Fruit fly (Drosophila melanogaster) whole organism, prepupa: ENCODE measurements around the gene Hsc70-4.

Source experiments
- Blimp-1 ChIP-seq: fragments of 200-800 bp; sonication (Bioruptor generic); optimal IDR thresholded peaks from 3 replicates; lab custom pipeline; 2017; ENCODE audit warnings: missing biosample characterization, missing genetic modification characterization, mild to moderate bottlenecking, moderate library complexity, missing genetic modification reagents
- CG10631 ChIP-seq: fragments of 200-800 bp; sonication (Bioruptor generic); optimal IDR thresholded peaks from 2 replicates; lab custom pipeline; 2016; ENCODE audit warnings: missing biosample characterization, missing genetic modification characterization
- CG10669 ChIP-seq: fragments of 200-800 bp; sonication (Bioruptor generic); optimal IDR thresholded peaks from 3 replicates; lab custom pipeline; 2018; ENCODE audit warnings: missing biosample characterization, mild to moderate bottlenecking, missing genetic modification characterization, moderate library complexity
- CG11294 ChIP-seq: fragments of 200-800 bp; sonication (Bioruptor generic); IDR thresholded peaks from 2 replicates; pipeline ENCODE4 v1.3.6; 2022; ENCODE audit warnings: missing biosample characterization, missing genetic modification characterization
- CG11762 ChIP-seq: fragments of 200-800 bp; sonication (Bioruptor generic); optimal IDR thresholded peaks from 3 replicates; lab custom pipeline; 2016; ENCODE audit warnings: missing biosample characterization, missing genetic modification characterization; ENCODE audit not compliant: insufficient read depth
- CG11902 ChIP-seq: fragments of 200-800 bp; sonication (Bioruptor generic); optimal IDR thresholded peaks from 3 replicates; lab custom pipeline; 2016; ENCODE audit warnings: missing biosample characterization, missing genetic modification characterization
- CG15336 ChIP-seq: fragments of 200-800 bp; sonication (Bioruptor generic); IDR thresholded peaks from 2 replicates; pipeline ENCODE4 v1.3.6; 2022; ENCODE audit warnings: missing biosample characterization, missing genetic modification characterization
- CG16779 ChIP-seq: fragments of 200-800 bp; sonication (Bioruptor generic); optimal IDR thresholded peaks from 3 replicates; lab custom pipeline; 2017; ENCODE audit warnings: missing biosample characterization, mild to moderate bottlenecking, missing genetic modification characterization
- CG3032 ChIP-seq: fragments of 200-800 bp; optimal IDR thresholded peaks from 2 replicates; lab custom pipeline; 2019; ENCODE audit warnings: missing biosample characterization, mild to moderate bottlenecking, missing genetic modification characterization, moderate library complexity
- CG31627 ChIP-seq: fragments of 200-800 bp; sonication (Bioruptor generic); optimal IDR thresholded peaks from 3 replicates; lab custom pipeline; 2016; ENCODE audit warnings: missing biosample characterization, missing genetic modification characterization
- CG32006 ChIP-seq: fragments of 200-800 bp; sonication (Bioruptor generic); optimal IDR thresholded peaks from 3 replicates; lab custom pipeline; 2017; ENCODE audit warnings: missing biosample characterization, mild to moderate bottlenecking, missing genetic modification characterization
- CG34406 ChIP-seq: fragments of 200-800 bp; sonication (Bioruptor generic); optimal IDR thresholded peaks from 3 replicates; lab custom pipeline; 2016; ENCODE audit warnings: missing biosample characterization, missing genetic modification characterization
- CG3919 ChIP-seq: fragments of 200-800 bp; sonication (Bioruptor generic); optimal IDR thresholded peaks from 3 replicates; lab custom pipeline; 2016; ENCODE audit warnings: missing biosample characterization, missing genetic modification characterization
- CG4318 ChIP-seq: fragments of 200-800 bp; sonication (Bioruptor generic); optimal IDR thresholded peaks from 3 replicates; lab custom pipeline; 2017; ENCODE audit warnings: missing biosample characterization, mild to moderate bottlenecking, missing genetic modification characterization
- CG6163 ChIP-seq: fragments of 200-800 bp; sonication (Bioruptor generic); IDR thresholded peaks from 3 replicates; pipeline ENCODE4 v1.3.6; 2022; ENCODE audit warnings: missing biosample characterization, missing genetic modification characterization
- CG6276 ChIP-seq: fragments of 200-800 bp; sonication (Bioruptor generic); optimal IDR thresholded peaks from 2 replicates; lab custom pipeline; 2017; ENCODE audit warnings: missing biosample characterization, mild to moderate bottlenecking, missing genetic modification characterization
- CG6792 ChIP-seq: fragments of 200-800 bp; sonication (Bioruptor generic); optimal IDR thresholded peaks from 3 replicates; lab custom pipeline; 2016; ENCODE audit warnings: missing biosample characterization, missing genetic modification characterization
- CG6854 ChIP-seq: fragments of 200-800 bp; sonication (Bioruptor generic); optimal IDR thresholded peaks from 2 replicates; lab custom pipeline; 2017; ENCODE audit warnings: missing biosample characterization, mild to moderate bottlenecking, missing genetic modification characterization
- CG7368 ChIP-seq: fragments of 200-800 bp; sonication (Bioruptor generic); optimal IDR thresholded peaks from 3 replicates; lab custom pipeline; 2016; ENCODE audit warnings: missing biosample characterization, missing genetic modification characterization
- CG8119 ChIP-seq: fragments of 200-800 bp; sonication (Bioruptor generic); IDR thresholded peaks from 3 replicates; pipeline ENCODE4 v1.3.6; 2022; ENCODE audit warnings: missing biosample characterization, missing genetic modification characterization
- CG8319 ChIP-seq: fragments of 200-800 bp; sonication (Bioruptor generic); optimal IDR thresholded peaks from 3 replicates; lab custom pipeline; 2016; ENCODE audit warnings: missing biosample characterization, missing genetic modification characterization
- CG8632 ChIP-seq: fragments of 200-800 bp; sonication (Bioruptor generic); optimal IDR thresholded peaks from 3 replicates; lab custom pipeline; 2016; ENCODE audit warnings: missing biosample characterization, missing genetic modification characterization
- CG9139 ChIP-seq: fragments of 200-800 bp; sonication (Bioruptor generic); optimal IDR thresholded peaks from 3 replicates; lab custom pipeline; 2017; ENCODE audit warnings: missing biosample characterization, mild to moderate bottlenecking, missing genetic modification characterization
- Eip75B ChIP-seq: fragments of 200-800 bp; sonication (Bioruptor generic); optimal IDR thresholded peaks from 3 replicates; lab custom pipeline; 2016; ENCODE audit warnings: missing biosample characterization, missing genetic modification characterization
- Eip78C ChIP-seq: fragments of 200-800 bp; sonication (Bioruptor generic); peaks from one replicate; lab custom pipeline; 2016; ENCODE audit warnings: missing biosample characterization, missing genetic modification characterization
- Ets96B ChIP-seq: fragments of 200-800 bp; optimal IDR thresholded peaks from 2 replicates; lab custom pipeline; 2019; ENCODE audit warnings: missing biosample characterization, mild to moderate bottlenecking, missing genetic modification characterization, moderate library complexity
- Hr38 ChIP-seq: sonication (Bioruptor generic); optimal IDR thresholded peaks from 2 replicates; lab custom pipeline; 2016; ENCODE audit warnings: missing biosample characterization, missing genetic modification characterization
- Hr39 ChIP-seq: fragments of 200-800 bp; sonication (Bioruptor generic); optimal IDR thresholded peaks from 2 replicates; lab custom pipeline; 2016; ENCODE audit warnings: missing biosample characterization, missing genetic modification characterization
- Hr4 ChIP-seq: fragments of 200-800 bp; sonication (Bioruptor generic); optimal IDR thresholded peaks from 3 replicates; lab custom pipeline; 2016; ENCODE audit warnings: missing biosample characterization, missing genetic modification characterization
- Met ChIP-seq: fragments of 200-800 bp; sonication (Bioruptor generic); optimal IDR thresholded peaks from 3 replicates; lab custom pipeline; 2016; ENCODE audit warnings: missing biosample characterization, missing genetic modification characterization
- OdsH ChIP-seq: fragments of 200-800 bp; sonication (Bioruptor generic); optimal IDR thresholded peaks from 3 replicates; lab custom pipeline; 2016; ENCODE audit warnings: missing biosample characterization, missing genetic modification characterization
- Smox ChIP-seq: fragments of 200-800 bp; sonication (Bioruptor generic); optimal IDR thresholded peaks from 3 replicates; lab custom pipeline; 2016; ENCODE audit warnings: missing biosample characterization, missing genetic modification characterization
- achi ChIP-seq: fragments of 200-800 bp; sonication (Bioruptor generic); optimal IDR thresholded peaks from 3 replicates; lab custom pipeline; 2016; ENCODE audit warnings: missing biosample characterization, missing genetic modification characterization
- acj6 ChIP-seq: fragments of 200-800 bp; sonication (Bioruptor generic); optimal IDR thresholded peaks from 3 replicates; lab custom pipeline; 2016; ENCODE audit warnings: missing biosample characterization, missing genetic modification characterization
- cyc ChIP-seq: fragments of 200-800 bp; sonication (Bioruptor generic); optimal IDR thresholded peaks from 3 replicates; lab custom pipeline; 2016; ENCODE audit warnings: missing biosample characterization, missing genetic modification characterization
- dac ChIP-seq: fragments of 200-800 bp; sonication (Bioruptor generic); optimal IDR thresholded peaks from 2 replicates; lab custom pipeline; 2017; ENCODE audit warnings: missing biosample characterization, mild to moderate bottlenecking, missing genetic modification characterization
- dsx ChIP-seq: fragments of 200-800 bp; optimal IDR thresholded peaks from 3 replicates; lab custom pipeline; 2019; ENCODE audit warnings: missing biosample characterization, mild to moderate bottlenecking, missing genetic modification characterization, moderate library complexity; ENCODE audit not compliant: poor library complexity, severe bottlenecking
- eg ChIP-seq: fragments of 200-800 bp; sonication (Bioruptor generic); IDR thresholded peaks from 3 replicates; pipeline ENCODE4 v1.3.6; 2022; ENCODE audit warnings: missing biosample characterization, missing genetic modification characterization
- esn ChIP-seq: fragments of 200-800 bp; sonication (Bioruptor generic); optimal IDR thresholded peaks from 2 replicates; lab custom pipeline; 2016; ENCODE audit warnings: missing biosample characterization, mild to moderate bottlenecking, missing genetic modification characterization, moderate library complexity
- fd85E ChIP-seq: fragments of 200-800 bp; sonication (Bioruptor generic); optimal IDR thresholded peaks from 3 replicates; lab custom pipeline; 2016; ENCODE audit warnings: missing biosample characterization, missing genetic modification characterization
- lz ChIP-seq: fragments of 200-800 bp; sonication (Bioruptor generic); optimal IDR thresholded peaks from 3 replicates; lab custom pipeline; 2016; ENCODE audit warnings: missing biosample characterization, missing genetic modification characterization
- pdm3 ChIP-seq: fragments of 200-800 bp; sonication (Bioruptor generic); optimal IDR thresholded peaks from 3 replicates; lab custom pipeline; 2016; ENCODE audit warnings: missing biosample characterization, missing genetic modification characterization
- salr ChIP-seq, 2 experiments: fragments of 200-800 bp; sonication (Bioruptor generic); optimal IDR thresholded peaks; 3 replicates each; lab custom pipeline; 2016 to 2018; ENCODE audit warnings: missing biosample characterization in 2 of 2, missing genetic modification characterization in 2 of 2, mild to moderate bottlenecking in 1 of 2
- ss ChIP-seq, 2 experiments: fragments of 200-800 bp; sonication (Bioruptor generic); optimal IDR thresholded peaks; 2 replicates in 1 of 2; 3 replicates in 1 of 2; lab custom pipeline; 2017 to 2018; ENCODE audit warnings: mild to moderate bottlenecking in 2 of 2, missing biosample characterization in 2 of 2, missing genetic modification characterization in 2 of 2, moderate library complexity in 1 of 2
- svp ChIP-seq: fragments of 200-800 bp; sonication (Bioruptor generic); peaks from one replicate; lab custom pipeline; 2016; ENCODE audit warnings: missing biosample characterization, missing genetic modification characterization
- topi ChIP-seq: fragments of 200-800 bp; sonication (Bioruptor generic); optimal IDR thresholded peaks from 3 replicates; lab custom pipeline; 2016; ENCODE audit warnings: missing biosample characterization, missing genetic modification characterization
- vri ChIP-seq: fragments of 200-800 bp; sonication (Bioruptor generic); optimal IDR thresholded peaks from 3 replicates; lab custom pipeline; 2016; ENCODE audit warnings: missing biosample characterization, mild to moderate bottlenecking, missing genetic modification characterization

The Hsc70-4 gene

dm6 chr3R:15290642-15291118 lies 48.2 kb downstream of the Hsc70-4 start, which contains the start of gene CG45218 (continued):
- peak; percentile 63 for TF ChIP-seq dsx (GFP tag; lab: Kevin White, UChicago)
- TF ChIP-seq cyc (GFP tag; lab: Kevin White, UChicago) = no peak
- no peak for TF ChIP-seq Blimp-1 (GFP tag; lab: Kevin White, UChicago)
- TF ChIP-seq CG11902 (GFP tag; lab: Kevin White, UChicago) = no peak
- no peak for TF ChIP-seq CG6854 (GFP tag; lab: Kevin White, UChicago)
- TF ChIP-seq CG11294 (GFP tag; lab: Robert Waterston, UW) = no peak
- peak; percentile 7 for TF ChIP-seq CG9139 (GFP tag; lab: Kevin White, UChicago)
- TF ChIP-seq CG3032 (tag; lab: Kevin White, UChicago) = no peak
- peak in 1 of 2 experiments; percentile 0 for TF ChIP-seq salr (GFP tag; optimal IDR thresholded peaks at IDR 0.05; lab: Kevin White, UChicago)
- no peak for TF ChIP-seq CG8632
- TF ChIP-seq CG16779 (tag; lab: Kevin White, UChicago) = peak; percentile 4
- TF ChIP-seq CG11762 (GFP tag; lab: Kevin White, UChicago) = no peak
- TF ChIP-seq Eip78C (GFP tag; lab: Kevin White, UChicago) = peak; percentile 59
- no peak for TF ChIP-seq CG8319 (GFP tag; lab: Kevin White, UChicago)
- no peak for TF ChIP-seq eg
- TF ChIP-seq, all 60 proteins: peak for 12

dm6 chr3R:15291551-15292223 lies 49.2 kb downstream of the Hsc70-4 start:
- TF ChIP-seq CG6163 (no peak), vri (GFP tag; lab: Kevin White, UChicago) (peak; percentile 58), Met (no peak), esn (GFP tag; lab: Kevin White, UChicago) (no peak), CG10669 (GFP tag; lab: Kevin White, UChicago) (no peak), CG10631 (GFP tag; lab: Kevin White, UChicago) (no peak), cyc (GFP tag; lab: Kevin White, UChicago) (no peak), CG3032 (tag; lab: Kevin White, UChicago) (peak; percentile 53), CG31627 (GFP tag; lab: Kevin White, UChicago) (no peak), Eip78C (GFP tag; lab: Kevin White, UChicago) (peak; percentile 55), CG15336 (no peak), CG7368 (no peak), fd85E (GFP tag; lab: Kevin White, UChicago) (no peak), CG34406 (GFP tag; lab: Kevin White, UChicago) (no peak), OdsH (no peak), dac (GFP tag; lab: Kevin White, UChicago) (no peak), CG6276 (peak; percentile 29), svp (GFP tag; lab: Kevin White, UChicago) (peak; percentile 69), CG32006 (GFP tag; lab: Kevin White, UChicago) (peak; percentile 8), CG11762 (GFP tag; lab: Kevin White, UChicago) (no peak), CG4318 (no peak), acj6 (GFP tag; lab: Kevin White, UChicago) (no peak), Hr38 (GFP tag; lab: Kevin White, UChicago) (no peak), dsx (GFP tag; lab: Kevin White, UChicago) (no peak), Smox (GFP tag; lab: Kevin White, UChicago) (no peak), CG6792 (GFP tag; lab: Kevin White, UChicago) (no peak), salr (GFP tag; optimal IDR thresholded peaks at IDR 0.05; lab: Kevin White, UChicago) (no peak), Blimp-1 (GFP tag; lab: Kevin White, UChicago) (no peak), Ets96B (no peak), achi (GFP tag; lab: Kevin White, UChicago) (no peak), CG11294 (GFP tag; lab: Robert Waterston, UW) (no peak), Hr39 (no peak), CG6854 (GFP tag; lab: Kevin White, UChicago) (no peak), CG3919 (peak; percentile 11), Hr4 (GFP tag; lab: Kevin White, UChicago) (no peak), pdm3 (GFP tag; lab: Kevin White, UChicago) (no peak), ss (GFP tag; optimal IDR thresholded peaks at IDR 0.05; lab: Kevin White, UChicago) (peak in 1 of 2 experiments; percentile 46), CG8119 (GFP tag; lab: Robert Waterston, UW) (no peak), Eip75B (no peak), CG11902 (GFP tag; lab: Kevin White, UChicago) (no peak), topi (no peak), CG16779 (tag; lab: Kevin White, UChicago) (no peak), eg (no peak), lz (GFP tag; lab: Kevin White, UChicago) (no peak)
